Fruit fly (Drosophila melanogaster) whole organism, embryonic: Measurements from ENCODE around the gene Bacc.
A peak's percentile ranks its signal among the peaks of the same experiment; 100 is the strongest.

ENCODE experiments used
- Atf3 ChIP-seq: fragments of 200-800 bp; sonication (Bioruptor generic); optimal IDR thresholded peaks from 3 replicates; lab custom pipeline; 2016; ENCODE audit warnings: missing biosample characterization, missing genetic modification characterization
- B-H1 ChIP-seq: fragments of 200-800 bp; sonication (Bioruptor generic); IDR thresholded peaks from 3 replicates; pipeline ENCODE4 v1.3.6; 2022; ENCODE audit warnings: missing biosample characterization, missing genetic modification characterization
- Blimp-1 ChIP-seq: fragments of 200-800 bp; sonication (Bioruptor generic); optimal IDR thresholded peaks from 3 replicates; lab custom pipeline; 2018; ENCODE audit warnings: missing biosample characterization, missing genetic modification characterization, mild to moderate bottlenecking, moderate library complexity, missing genetic modification reagents
- C15 ChIP-seq: fragments of 200-800 bp; sonication (Bioruptor generic); IDR thresholded peaks from 3 replicates; pipeline ENCODE4 v1.3.6; 2022; ENCODE audit warnings: missing biosample characterization, missing genetic modification characterization
- CG10366 ChIP-seq: fragments of 200-800 bp; sonication (Bioruptor generic); IDR thresholded peaks from 2 replicates; pipeline ENCODE4 v1.3.6; 2022; ENCODE audit warnings: missing biosample characterization, missing genetic modification characterization
- CG10462 ChIP-seq: fragments of 200-800 bp; sonication (Bioruptor generic); optimal IDR thresholded peaks from 2 replicates; lab custom pipeline; 2016; ENCODE audit warnings: missing biosample characterization, missing genetic modification characterization
- CG11398 ChIP-seq: fragments of 200-800 bp; sonication (Bioruptor generic); optimal IDR thresholded peaks from 2 replicates; lab custom pipeline; 2016; ENCODE audit warnings: missing biosample characterization, missing genetic modification characterization
- CG12219 ChIP-seq: fragments of 200-800 bp; sonication (Bioruptor generic); optimal IDR thresholded peaks from 3 replicates; lab custom pipeline; 2018; ENCODE audit warnings: missing biosample characterization, mild to moderate bottlenecking, missing genetic modification characterization
- CG12236 ChIP-seq: fragments of 200-800 bp; sonication (Bioruptor generic); optimal IDR thresholded peaks from 2 replicates; lab custom pipeline; 2016; ENCODE audit warnings: missing biosample characterization, missing genetic modification characterization
- CG13296 ChIP-seq: fragments of 200-800 bp; sonication (Bioruptor generic); optimal IDR thresholded peaks from 3 replicates; lab custom pipeline; 2018; ENCODE audit warnings: missing biosample characterization, mild to moderate bottlenecking, missing genetic modification characterization
- CG13894 ChIP-seq: fragments of 200-800 bp; sonication (Bioruptor generic); optimal IDR thresholded peaks from 3 replicates; lab custom pipeline; 2018; ENCODE audit warnings: missing biosample characterization, mild to moderate bottlenecking, missing genetic modification characterization, moderate library complexity
- CG14667 ChIP-seq: fragments of 200-800 bp; sonication (Bioruptor generic); IDR thresholded peaks from 2 replicates; pipeline ENCODE4 v1.3.6; 2022; ENCODE audit warnings: missing biosample characterization, missing genetic modification characterization
- CG15696 ChIP-seq: fragments of 200-800 bp; sonication (Bioruptor generic); optimal IDR thresholded peaks from 2 replicates; lab custom pipeline; 2019; ENCODE audit warnings: missing biosample characterization, mild to moderate bottlenecking, missing genetic modification characterization, moderate library complexity
- CG18262 ChIP-seq: fragments of 200-800 bp; optimal IDR thresholded peaks from 3 replicates; lab custom pipeline; 2019; ENCODE audit warnings: missing biosample characterization, mild to moderate bottlenecking, missing genetic modification characterization, moderate library complexity
- CG18764 ChIP-seq: fragments of 200-800 bp; sonication (Bioruptor generic); optimal IDR thresholded peaks from 3 replicates; lab custom pipeline; 2016; ENCODE audit warnings: missing biosample characterization, missing genetic modification characterization
- CG2129 ChIP-seq: fragments of 200-800 bp; sonication (Bioruptor generic); IDR thresholded peaks from 2 replicates; pipeline ENCODE4 v1.3.6; 2022; ENCODE audit warnings: missing biosample characterization, missing genetic modification characterization; ENCODE audit not compliant: partially characterized antibody
- CG30403 ChIP-seq: fragments of 200-800 bp; sonication (Bioruptor generic); optimal IDR thresholded peaks from 3 replicates; lab custom pipeline; 2016; ENCODE audit warnings: missing biosample characterization, missing genetic modification characterization
- CG4282 ChIP-seq: fragments of 200-800 bp; sonication (Bioruptor generic); optimal IDR thresholded peaks from 2 replicates; lab custom pipeline; 2016; ENCODE audit warnings: missing biosample characterization, missing genetic modification characterization
- CG6683 ChIP-seq: fragments of 200-800 bp; sonication (Bioruptor generic); optimal IDR thresholded peaks from 2 replicates; lab custom pipeline; 2017; ENCODE audit warnings: missing biosample characterization, mild to moderate bottlenecking, missing genetic modification characterization, missing genetic modification reagents
- CG7271 ChIP-seq: fragments of 200-800 bp; sonication (Bioruptor generic); optimal IDR thresholded peaks from 2 replicates; lab custom pipeline; 2018; ENCODE audit warnings: missing biosample characterization, mild to moderate bottlenecking, missing genetic modification characterization, moderate library complexity
- CG8290 ChIP-seq, 3 experiments: fragments of 200-800 bp; sonication (Bioruptor generic); optimal IDR thresholded peaks; 2 replicates each; lab custom pipeline; 2016 to 2019; ENCODE audit warnings: missing biosample characterization in 3 of 3, missing genetic modification characterization in 3 of 3, mild to moderate bottlenecking in 2 of 3, moderate library complexity in 1 of 3
- CG8359 ChIP-seq: fragments of 200-800 bp; sonication (Bioruptor generic); optimal IDR thresholded peaks from 2 replicates; lab custom pipeline; 2017; ENCODE audit warnings: missing biosample characterization, mild to moderate bottlenecking, missing genetic modification characterization, borderline replicate concordance
- CG8924 ChIP-seq: fragments of 200-800 bp; optimal IDR thresholded peaks from 3 replicates; lab custom pipeline; 2019; ENCODE audit warnings: missing biosample characterization, mild to moderate bottlenecking, missing genetic modification characterization, moderate library complexity
- CG9817 ChIP-seq: fragments of 200-800 bp; sonication (Bioruptor generic); optimal IDR thresholded peaks from 2 replicates; lab custom pipeline; 2018; ENCODE audit warnings: missing biosample characterization, mild to moderate bottlenecking, missing genetic modification characterization, moderate library complexity
- CHES-1-like ChIP-seq: fragments of 200-800 bp; sonication (Bioruptor generic); optimal IDR thresholded peaks from 2 replicates; lab custom pipeline; 2016; ENCODE audit warnings: missing biosample characterization, missing genetic modification characterization
- Dek ChIP-seq: fragments of 200-800 bp; sonication (Bioruptor generic); optimal IDR thresholded peaks from 3 replicates; lab custom pipeline; 2019; ENCODE audit warnings: missing biosample characterization, mild to moderate bottlenecking, missing genetic modification characterization, moderate library complexity
- Eip74EF ChIP-seq, 2 experiments: fragments of 200-800 bp in 1 of 2; fragments of >200 bp in 1 of 2; sonication (Bioruptor generic) in 1 of 2; optimal IDR thresholded peaks; 2 replicates each; lab custom pipeline; 2017 to 2019; ENCODE audit warnings: missing biosample characterization in 2 of 2, missing genetic modification characterization in 2 of 2, mild to moderate bottlenecking in 1 of 2, moderate library complexity in 1 of 2
- Fer1 ChIP-seq: fragments of 200-800 bp; sonication (Bioruptor generic); optimal IDR thresholded peaks from 2 replicates; lab custom pipeline; 2017; ENCODE audit warnings: missing biosample characterization, mild to moderate bottlenecking, missing genetic modification characterization
- H2.0 ChIP-seq: fragments of 200-800 bp; sonication (Bioruptor generic); IDR thresholded peaks from 2 replicates; pipeline ENCODE4 v1.3.6; 2022; ENCODE audit warnings: missing biosample characterization, missing genetic modification characterization
- Mad ChIP-seq: fragments of 200-800 bp; sonication (Bioruptor generic); optimal IDR thresholded peaks from 2 replicates; lab custom pipeline; 2016; ENCODE audit warnings: missing biosample characterization, missing genetic modification characterization
- Max ChIP-seq: fragments of 200-800 bp; sonication (Bioruptor generic); optimal IDR thresholded peaks from 2 replicates; lab custom pipeline; 2016; ENCODE audit warnings: missing biosample characterization, mild to moderate bottlenecking, missing genetic modification characterization
- Oaz ChIP-seq: fragments of 200-800 bp; sonication (Bioruptor generic); IDR thresholded peaks from 2 replicates; pipeline ENCODE4 v1.3.6; 2022; ENCODE audit warnings: missing biosample characterization, missing genetic modification characterization
- Sin3A ChIP-seq: fragments of >200 bp; optimal IDR thresholded peaks from 2 replicates; lab custom pipeline; 2018
- Six4 ChIP-seq: fragments of 200-800 bp; sonication (Bioruptor generic); optimal IDR thresholded peaks from 2 replicates; lab custom pipeline; 2016; ENCODE audit warnings: missing biosample characterization, missing genetic modification characterization
- Stat92E ChIP-seq, 3 experiments: fragments of >200 bp in 2 of 3; fragments of 200-800 bp in 1 of 3; sonication (Bioruptor generic) in 1 of 3; optimal IDR thresholded peaks; 2 replicates each; lab custom pipeline; 2017 to 2019; ENCODE audit warnings: missing biosample characterization in 3 of 3, missing genetic modification characterization in 3 of 3, mild to moderate bottlenecking in 1 of 3, moderate library complexity in 1 of 3
- cas ChIP-seq: fragments of 200-800 bp; sonication (Bioruptor generic); IDR thresholded peaks from 2 replicates; pipeline ENCODE4 v1.3.6; 2022; ENCODE audit warnings: missing biosample characterization, missing genetic modification characterization
- en ChIP-seq: fragments of 200-800 bp; sonication (Bioruptor generic); optimal IDR thresholded peaks from 2 replicates; lab custom pipeline; 2016; ENCODE audit warnings: missing biosample characterization, missing genetic modification characterization
- eve ChIP-seq, 2 experiments: fragments of >200 bp; optimal IDR thresholded peaks; 2 replicates each; lab custom pipeline; 2017; ENCODE audit warnings: missing biosample characterization in 2 of 2, missing genetic modification characterization in 2 of 2
- gce ChIP-seq: fragments of 200-800 bp; sonication (Bioruptor generic); IDR thresholded peaks from 3 replicates; pipeline ENCODE4 v1.3.6; 2022; ENCODE audit warnings: missing biosample characterization, missing genetic modification characterization
- her ChIP-seq: fragments of 200-800 bp; sonication (Bioruptor generic); optimal IDR thresholded peaks from 2 replicates; lab custom pipeline; 2016; ENCODE audit warnings: missing biosample characterization, missing genetic modification characterization
- lilli ChIP-seq: fragments of 200-800 bp; sonication (Bioruptor generic); optimal IDR thresholded peaks from 3 replicates; lab custom pipeline; 2016; ENCODE audit warnings: missing biosample characterization, missing genetic modification characterization
- nau ChIP-seq: fragments of 200-800 bp; sonication (Bioruptor generic); optimal IDR thresholded peaks from 3 replicates; lab custom pipeline; 2017; ENCODE audit warnings: missing biosample characterization, mild to moderate bottlenecking, missing genetic modification characterization, missing genetic modification reagents
- odd ChIP-seq: fragments of 200-800 bp; sonication (Bioruptor generic); optimal IDR thresholded peaks from 2 replicates; lab custom pipeline; 2017; ENCODE audit warnings: missing biosample characterization, mild to moderate bottlenecking, missing genetic modification characterization
- pfk ChIP-seq: fragments of 200-800 bp; sonication (Bioruptor generic); optimal IDR thresholded peaks from 2 replicates; lab custom pipeline; 2018; ENCODE audit warnings: missing biosample characterization, mild to moderate bottlenecking, missing genetic modification characterization, moderate library complexity
- phol ChIP-seq: fragments of 200-800 bp; sonication (Bioruptor generic); optimal IDR thresholded peaks from 3 replicates; lab custom pipeline; 2018; ENCODE audit warnings: missing biosample characterization, mild to moderate bottlenecking, missing genetic modification characterization, moderate library complexity
- salm ChIP-seq: fragments of 200-800 bp; sonication (Bioruptor generic); optimal IDR thresholded peaks from 2 replicates; lab custom pipeline; 2018; ENCODE audit warnings: missing biosample characterization, mild to moderate bottlenecking, missing genetic modification characterization
- schlank ChIP-seq: fragments of 200-800 bp; sonication (Bioruptor generic); optimal IDR thresholded peaks from 2 replicates; lab custom pipeline; 2018; ENCODE audit warnings: missing biosample characterization, mild to moderate bottlenecking, missing genetic modification characterization
- sens-2 ChIP-seq: fragments of 200-800 bp; sonication (Bioruptor generic); IDR thresholded peaks from 2 replicates; pipeline ENCODE4 v1.3.6; 2022; ENCODE audit warnings: missing biosample characterization, missing genetic modification characterization
- tin ChIP-seq: fragments of 200-800 bp; sonication (Bioruptor generic); optimal IDR thresholded peaks from 3 replicates; lab custom pipeline; 2016; ENCODE audit warnings: missing biosample characterization, missing genetic modification characterization
- toy ChIP-seq: fragments of 200-800 bp; sonication (Bioruptor generic); IDR thresholded peaks from 2 replicates; pipeline ENCODE4 v1.3.6; 2022; ENCODE audit warnings: missing biosample characterization, missing genetic modification characterization
- ttk ChIP-seq: fragments of 200-800 bp; sonication (Bioruptor generic); IDR thresholded peaks from 2 replicates; pipeline ENCODE4 v2.1.2; 2022; ENCODE audit warnings: missing biosample characterization, missing genetic modification characterization

The Bacc gene

DNA sequence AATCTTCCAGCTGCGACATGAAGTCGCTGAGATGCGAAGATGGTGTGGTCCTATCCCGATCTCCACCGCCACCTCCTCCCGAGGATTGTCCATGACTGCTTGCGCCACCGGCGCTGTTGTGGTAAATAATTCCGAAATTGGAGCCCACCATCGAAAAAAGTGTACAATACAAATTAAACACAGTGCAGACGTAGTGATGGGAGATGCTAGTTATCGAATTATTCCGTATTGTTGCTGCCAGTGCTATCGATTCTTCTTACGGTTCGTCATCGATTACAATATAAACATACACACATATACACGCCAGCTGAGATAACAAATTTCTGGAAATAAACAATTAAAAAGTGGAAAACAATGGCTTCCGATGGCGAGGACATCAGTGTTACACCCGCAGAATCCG is 15.4 kb downstream of the Bacc start, which contains the start of the genes Taf10b and Taf10 (continued):
- TF ChIP-seq phol (tag; lab: Kevin White, UChicago) (peak; percentile 1), CG30403 (GFP tag; lab: Kevin White, UChicago) (no peak), Mad (GFP tag; lab: Kevin White, UChicago) (no peak), B-H1 (GFP tag; lab: Robert Waterston, UW) (no peak), tin (GFP tag; lab: Kevin White, UChicago) (no peak), ttk (no peak), schlank (no peak), her (GFP tag; lab: Kevin White, UChicago) (no peak), odd (GFP tag; lab: Kevin White, UChicago) (no peak), Blimp-1 (no peak), Fer1 (peak; percentile 57), CG6683 (no peak), Stat92E (GFP tag; optimal IDR thresholded peaks at IDR 0.05; lab: Kevin White, UChicago) (no peak), CG8924 (tag; lab: Kevin White, UChicago) (peak; percentile 59), CG10462 (GFP tag; lab: Kevin White, UChicago) (no peak), C15 (GFP tag; lab: Robert Waterston, UW) (no peak), nau (no peak), CG18262 (tag; lab: Kevin White, UChicago) (no peak), lilli (GFP tag; lab: Kevin White, UChicago) (peak; percentile 16), CG8290 (GFP tag; optimal IDR thresholded peaks at IDR 0.05; lab: Kevin White, UChicago) (no peak), CG8290 (tag; optimal IDR thresholded peaks at IDR 0.05; lab: Kevin White, UChicago) (peak in 1 of 2 experiments; percentile 55), CG14667 (GFP tag; lab: Robert Waterston, UW) (no peak), CG12219 (no peak), eve (GFP tag; optimal IDR thresholded peaks at IDR 0.05; lab: Kevin White, UChicago) (no peak), CG7271 (tag; lab: Kevin White, UChicago) (no peak), pfk (no peak), sens-2 (GFP tag; lab: Robert Waterston, UW) (no peak), gce (GFP tag; lab: Robert Waterston, UW) (no peak), CG15696 (tag; lab: Kevin White, UChicago) (no peak), CG13296 (peak; percentile 41), Atf3 (GFP tag; lab: Kevin White, UChicago) (no peak), en (no peak), salm (tag; lab: Kevin White, UChicago) (no peak), CG18764 (GFP tag; lab: Kevin White, UChicago) (no peak), Dek (tag; lab: Kevin White, UChicago) (no peak), Max (GFP tag; lab: Kevin White, UChicago) (no peak), Oaz (GFP tag; lab: Robert Waterston, UW) (no peak), Six4 (GFP tag; lab: Kevin White, UChicago) (no peak), CG9817 (tag; lab: Kevin White, UChicago) (no peak), CG2129 (GFP tag; lab: Robert Waterston, UW) (peak; percentile 50), cas (GFP tag; lab: Robert Waterston, UW) (no peak), CG11398 (GFP tag; lab: Kevin White, UChicago) (no peak), CG12236 (GFP tag; lab: Kevin White, UChicago) (no peak), CG10366 (GFP tag; lab: Robert Waterston, UW) (no peak), CG13894 (tag; lab: Kevin White, UChicago) (no peak), CG8359 (GFP tag; lab: Kevin White, UChicago) (no peak), Sin3A (lab: Kevin White, UChicago) (no peak), Eip74EF (GFP tag; optimal IDR thresholded peaks at IDR 0.05; lab: Kevin White, UChicago) (peak in 1 of 2 experiments; percentile 5), toy (no peak), CG4282 (no peak), CHES-1-like (GFP tag; lab: Kevin White, UChicago) (peak; percentile 36), H2.0 (GFP tag; lab: Robert Waterston, UW) (no peak)
